Fruit fly (Drosophila melanogaster) whole organism, prepupa: ENCODE data around the gene CG16953.

Source experiments
- CG10669 ChIP-seq: fragments of 200-800 bp; sonication (Bioruptor generic); optimal IDR thresholded peaks from 3 replicates; lab custom pipeline; 2018; ENCODE audit warnings: missing biosample characterization, mild to moderate bottlenecking, missing genetic modification characterization, moderate library complexity
- CG11294 ChIP-seq: fragments of 200-800 bp; sonication (Bioruptor generic); IDR thresholded peaks from 2 replicates; pipeline ENCODE4 v1.3.6; 2022; ENCODE audit warnings: missing biosample characterization, missing genetic modification characterization
- CG11902 ChIP-seq: fragments of 200-800 bp; sonication (Bioruptor generic); optimal IDR thresholded peaks from 3 replicates; lab custom pipeline; 2016; ENCODE audit warnings: missing biosample characterization, missing genetic modification characterization
- CG1621 ChIP-seq: fragments of 200-800 bp; sonication (Bioruptor generic); optimal IDR thresholded peaks from 3 replicates; lab custom pipeline; 2018; ENCODE audit warnings: missing biosample characterization, mild to moderate bottlenecking, missing genetic modification characterization
- CG16779 ChIP-seq: fragments of 200-800 bp; sonication (Bioruptor generic); optimal IDR thresholded peaks from 3 replicates; lab custom pipeline; 2017; ENCODE audit warnings: missing biosample characterization, mild to moderate bottlenecking, missing genetic modification characterization
- CG3032 ChIP-seq: fragments of 200-800 bp; optimal IDR thresholded peaks from 2 replicates; lab custom pipeline; 2019; ENCODE audit warnings: missing biosample characterization, mild to moderate bottlenecking, missing genetic modification characterization, moderate library complexity
- CG32006 ChIP-seq: fragments of 200-800 bp; sonication (Bioruptor generic); optimal IDR thresholded peaks from 3 replicates; lab custom pipeline; 2017; ENCODE audit warnings: missing biosample characterization, mild to moderate bottlenecking, missing genetic modification characterization
- CG3919 ChIP-seq: fragments of 200-800 bp; sonication (Bioruptor generic); optimal IDR thresholded peaks from 3 replicates; lab custom pipeline; 2016; ENCODE audit warnings: missing biosample characterization, missing genetic modification characterization
- CG6163 ChIP-seq: fragments of 200-800 bp; sonication (Bioruptor generic); IDR thresholded peaks from 3 replicates; pipeline ENCODE4 v1.3.6; 2022; ENCODE audit warnings: missing biosample characterization, missing genetic modification characterization
- CG6276 ChIP-seq: fragments of 200-800 bp; sonication (Bioruptor generic); optimal IDR thresholded peaks from 2 replicates; lab custom pipeline; 2017; ENCODE audit warnings: missing biosample characterization, mild to moderate bottlenecking, missing genetic modification characterization
- CG6792 ChIP-seq: fragments of 200-800 bp; sonication (Bioruptor generic); optimal IDR thresholded peaks from 3 replicates; lab custom pipeline; 2016; ENCODE audit warnings: missing biosample characterization, missing genetic modification characterization
- CG6808 ChIP-seq: fragments of 200-800 bp; sonication (Bioruptor generic); optimal IDR thresholded peaks from 3 replicates; lab custom pipeline; 2017; ENCODE audit warnings: missing biosample characterization, missing genetic modification characterization, mild to moderate bottlenecking, moderate library complexity, missing genetic modification reagents
- CG8632 ChIP-seq: fragments of 200-800 bp; sonication (Bioruptor generic); optimal IDR thresholded peaks from 3 replicates; lab custom pipeline; 2016; ENCODE audit warnings: missing biosample characterization, missing genetic modification characterization
- Eip78C ChIP-seq: fragments of 200-800 bp; sonication (Bioruptor generic); peaks from one replicate; lab custom pipeline; 2016; ENCODE audit warnings: missing biosample characterization, missing genetic modification characterization
- Hr39 ChIP-seq: fragments of 200-800 bp; sonication (Bioruptor generic); optimal IDR thresholded peaks from 2 replicates; lab custom pipeline; 2016; ENCODE audit warnings: missing biosample characterization, missing genetic modification characterization
- Met ChIP-seq: fragments of 200-800 bp; sonication (Bioruptor generic); optimal IDR thresholded peaks from 3 replicates; lab custom pipeline; 2016; ENCODE audit warnings: missing biosample characterization, missing genetic modification characterization
- OdsH ChIP-seq: fragments of 200-800 bp; sonication (Bioruptor generic); optimal IDR thresholded peaks from 3 replicates; lab custom pipeline; 2016; ENCODE audit warnings: missing biosample characterization, missing genetic modification characterization
- Sox102F ChIP-seq: fragments of 200-800 bp; sonication (Bioruptor generic); optimal IDR thresholded peaks from 2 replicates; lab custom pipeline; 2016; ENCODE audit warnings: missing biosample characterization, mild to moderate bottlenecking, missing genetic modification characterization
- Sox14 ChIP-seq: fragments of 200-800 bp; sonication (Bioruptor generic); optimal IDR thresholded peaks from 3 replicates; lab custom pipeline; 2016; ENCODE audit warnings: missing biosample characterization, missing genetic modification characterization
- dac ChIP-seq: fragments of 200-800 bp; sonication (Bioruptor generic); optimal IDR thresholded peaks from 2 replicates; lab custom pipeline; 2017; ENCODE audit warnings: missing biosample characterization, mild to moderate bottlenecking, missing genetic modification characterization
- dsx ChIP-seq: fragments of 200-800 bp; optimal IDR thresholded peaks from 3 replicates; lab custom pipeline; 2019; ENCODE audit warnings: missing biosample characterization, mild to moderate bottlenecking, missing genetic modification characterization, moderate library complexity; ENCODE audit not compliant: poor library complexity, severe bottlenecking
- eg ChIP-seq: fragments of 200-800 bp; sonication (Bioruptor generic); IDR thresholded peaks from 3 replicates; pipeline ENCODE4 v1.3.6; 2022; ENCODE audit warnings: missing biosample characterization, missing genetic modification characterization
- esn ChIP-seq: fragments of 200-800 bp; sonication (Bioruptor generic); optimal IDR thresholded peaks from 2 replicates; lab custom pipeline; 2016; ENCODE audit warnings: missing biosample characterization, mild to moderate bottlenecking, missing genetic modification characterization, moderate library complexity
- fd59A ChIP-seq: fragments of 200-800 bp; sonication (Bioruptor generic); optimal IDR thresholded peaks from 2 replicates; lab custom pipeline; 2017; ENCODE audit warnings: missing biosample characterization, mild to moderate bottlenecking, missing genetic modification characterization, missing genetic modification reagents
- fkh ChIP-seq: fragments of 200-800 bp; sonication (Bioruptor generic); optimal IDR thresholded peaks from 3 replicates; lab custom pipeline; 2017; ENCODE audit warnings: missing biosample characterization, mild to moderate bottlenecking, missing genetic modification characterization, moderate library complexity
- net ChIP-seq: fragments of 200-800 bp; sonication (Bioruptor generic); optimal IDR thresholded peaks from 3 replicates; lab custom pipeline; 2016; ENCODE audit warnings: missing biosample characterization, missing genetic modification characterization
- pdm3 ChIP-seq: fragments of 200-800 bp; sonication (Bioruptor generic); optimal IDR thresholded peaks from 3 replicates; lab custom pipeline; 2016; ENCODE audit warnings: missing biosample characterization, missing genetic modification characterization
- spab ChIP-seq: fragments of 200-800 bp; sonication (Bioruptor generic); optimal IDR thresholded peaks from 2 replicates; lab custom pipeline; 2017; ENCODE audit warnings: missing biosample characterization, mild to moderate bottlenecking, missing genetic modification characterization, missing genetic modification reagents
- ss ChIP-seq, 2 experiments: fragments of 200-800 bp; sonication (Bioruptor generic); optimal IDR thresholded peaks; 2 replicates in 1 of 2; 3 replicates in 1 of 2; lab custom pipeline; 2017 to 2018; ENCODE audit warnings: mild to moderate bottlenecking in 2 of 2, missing biosample characterization in 2 of 2, missing genetic modification characterization in 2 of 2, moderate library complexity in 1 of 2
- svp ChIP-seq: fragments of 200-800 bp; sonication (Bioruptor generic); peaks from one replicate; lab custom pipeline; 2016; ENCODE audit warnings: missing biosample characterization, missing genetic modification characterization
- topi ChIP-seq: fragments of 200-800 bp; sonication (Bioruptor generic); optimal IDR thresholded peaks from 3 replicates; lab custom pipeline; 2016; ENCODE audit warnings: missing biosample characterization, missing genetic modification characterization

CG16953 gene

DNA sequence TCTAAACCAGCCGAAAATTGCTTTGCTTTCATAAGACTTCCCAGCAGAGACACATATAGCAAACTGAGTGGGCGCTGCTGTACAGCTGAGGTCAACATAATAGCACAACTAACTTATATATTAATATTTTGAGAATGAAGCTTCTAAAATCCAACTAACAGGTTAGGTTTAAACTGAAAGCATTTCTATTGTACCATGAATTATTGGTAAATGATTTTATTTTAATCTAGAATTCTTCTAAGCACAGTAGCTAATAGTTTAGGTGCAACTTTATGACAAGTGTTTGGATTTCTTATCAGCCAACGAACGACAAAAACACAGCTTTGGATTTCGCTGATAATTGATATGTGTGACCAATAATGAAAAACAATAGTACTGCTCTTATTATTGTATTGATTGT lies 30.6 kb downstream of the CG16953 start:
- TF ChIP-seq CG11294 (GFP tag; lab: Robert Waterston, UW) (peak; percentile 49; the same call in 1 of the 2 replicates), CG6163 (GFP tag; lab: Robert Waterston, UW) (peak; percentile 62; the same call in 1 of the 3 replicates), CG6792 (GFP tag; lab: Kevin White, UChicago) (no peak), fkh (GFP tag; lab: Kevin White, UChicago) (peak; percentile 35), Eip78C (GFP tag; lab: Kevin White, UChicago) (peak; percentile 66), ss (GFP tag; optimal IDR thresholded peaks at IDR 0.05; lab: Kevin White, UChicago) (peak in 1 of 2 experiments; percentile 43), Met (GFP tag; lab: Kevin White, UChicago) (peak; percentile 33), svp (GFP tag; lab: Kevin White, UChicago) (peak; percentile 74), dac (GFP tag; lab: Kevin White, UChicago) (no peak), CG6276 (GFP tag; lab: Kevin White, UChicago) (peak; percentile 35), eg (GFP tag; lab: Robert Waterston, UW) (peak; percentile 61; the same call in 2 of the 3 replicates)

DNA sequence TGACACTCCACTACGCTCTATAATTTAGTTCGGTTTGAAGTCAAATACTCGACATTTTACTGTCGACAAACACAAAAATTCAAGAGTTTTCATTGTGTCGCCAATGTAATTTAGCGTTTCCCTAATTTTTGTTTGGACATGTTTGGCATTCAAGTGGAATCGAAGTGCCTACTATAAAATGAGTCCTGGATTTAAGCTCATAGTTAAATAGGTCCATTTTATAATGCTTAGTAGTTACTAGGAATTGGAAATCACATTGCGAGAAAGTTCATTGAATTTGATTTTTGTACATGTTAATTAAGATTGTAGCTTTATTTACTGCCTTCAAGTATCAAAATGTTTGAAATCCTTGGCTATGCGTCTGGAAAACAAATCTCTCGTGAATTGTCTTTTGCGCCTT lies 31.3 kb downstream of the CG16953 start, which contains the start of gene att-ORFB:
att-ORFB (minus strand) TSS at position 101 of the 400 bp plus-strand sequence.
- no peak for TF ChIP-seq fkh (GFP tag; lab: Kevin White, UChicago)
- TF ChIP-seq CG10669 (GFP tag; lab: Kevin White, UChicago): no peak
- no peak for TF ChIP-seq spab (GFP tag; lab: Kevin White, UChicago)
- TF ChIP-seq pdm3 (GFP tag; lab: Kevin White, UChicago): no peak
- no peak for TF ChIP-seq CG3919 (GFP tag; lab: Kevin White, UChicago)
- TF ChIP-seq esn: no peak
- TF ChIP-seq CG16779: no peak
- TF ChIP-seq CG6808 (GFP tag; lab: Kevin White, UChicago): no peak
- TF ChIP-seq ss (GFP tag; optimal IDR thresholded peaks at IDR 0.05; lab: Kevin White, UChicago): no peak

DNA sequence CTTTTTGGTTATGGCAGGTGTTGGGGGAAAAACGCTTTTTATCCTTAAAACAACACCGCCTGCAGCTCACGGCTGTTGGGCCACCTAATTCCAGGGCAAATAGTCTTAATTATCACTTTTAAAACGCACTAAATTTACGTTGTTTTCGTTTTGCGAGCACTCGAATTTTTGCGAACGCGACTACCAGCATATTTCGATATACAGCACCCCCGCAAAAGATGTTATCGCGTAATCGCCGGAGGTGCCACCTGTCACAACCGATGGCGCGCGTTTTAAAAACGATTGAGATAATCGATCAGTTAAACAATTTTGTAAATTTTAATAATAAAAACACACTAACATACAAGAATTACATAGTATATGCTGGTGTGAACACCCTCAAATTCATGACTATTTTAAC lies 33.5 kb downstream of the CG16953 start, which contains the start of gene Stat92E:
Stat92E (minus strand) TSS at position 219 of the 400 bp plus-strand sequence.
- TF ChIP-seq dac (GFP tag; lab: Kevin White, UChicago) (no peak), Hr39 (no peak), dsx (GFP tag; lab: Kevin White, UChicago) (no peak), svp (GFP tag; lab: Kevin White, UChicago) (no peak), CG10669 (GFP tag; lab: Kevin White, UChicago) (no peak), CG6276 (GFP tag; lab: Kevin White, UChicago) (no peak), OdsH (GFP tag; lab: Kevin White, UChicago) (no peak), CG6808 (GFP tag; lab: Kevin White, UChicago) (no peak), CG11902 (GFP tag; lab: Kevin White, UChicago) (no peak), ss (GFP tag; optimal IDR thresholded peaks at IDR 0.05; lab: Kevin White, UChicago) (no peak), Sox102F (GFP tag; lab: Kevin White, UChicago) (no peak), CG8632 (GFP tag; lab: Kevin White, UChicago) (no peak), fkh (GFP tag; lab: Kevin White, UChicago) (no peak), Met (GFP tag; lab: Kevin White, UChicago) (no peak), Sox14 (no peak), CG1621 (tag; lab: Kevin White, UChicago) (no peak), net (GFP tag; lab: Kevin White, UChicago) (no peak), topi (no peak), spab (GFP tag; lab: Kevin White, UChicago) (no peak)

DNA sequence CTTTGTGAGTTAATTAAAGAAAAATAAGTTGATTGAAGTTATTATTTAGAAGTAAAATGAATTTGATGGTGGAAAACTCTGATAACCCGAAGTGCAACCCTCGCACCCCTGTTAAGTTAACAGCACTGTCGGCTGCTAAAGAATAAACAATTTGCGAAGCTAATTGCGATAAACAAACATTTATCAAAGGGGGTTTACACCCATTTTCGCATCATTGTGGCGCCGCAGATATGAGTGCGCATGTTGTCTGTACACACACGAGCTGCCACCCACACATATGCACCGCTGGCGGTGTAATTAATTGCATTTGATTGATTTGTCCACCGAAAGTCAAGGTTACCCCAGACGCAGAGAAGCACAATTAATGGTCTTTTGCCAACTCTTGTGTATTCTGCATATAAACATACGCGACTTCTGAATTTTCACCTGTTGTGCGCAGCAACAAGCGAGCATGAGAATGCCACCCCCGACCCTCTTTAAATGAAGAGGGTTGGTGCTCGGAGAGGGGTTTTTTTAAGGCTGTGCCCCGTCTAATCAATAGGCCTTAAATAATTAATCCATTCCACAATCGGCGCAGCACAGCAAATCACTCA lies 34.0 kb downstream of the CG16953 start:
- TF ChIP-seq eg (GFP tag; lab: Robert Waterston, UW) (peak; percentile 48; the same call in 2 of the 3 replicates), CG3032 (tag; lab: Kevin White, UChicago) (no peak), fd59A (GFP tag; lab: Kevin White, UChicago) (no peak), fkh (GFP tag; lab: Kevin White, UChicago) (peak; percentile 89), pdm3 (GFP tag; lab: Kevin White, UChicago) (no peak), CG6792 (GFP tag; lab: Kevin White, UChicago) (no peak), CG16779 (no peak), Eip78C (GFP tag; lab: Kevin White, UChicago) (peak; percentile 26), CG32006 (GFP tag; lab: Kevin White, UChicago) (no peak)
